Worm (Caenorhabditis elegans): ENCODE measurements around the gene T26C12.2.
A peak's percentile ranks its signal among the peaks of the same experiment; 100 is the strongest.

T26C12.2 gene

ce11 chrIV:3296578-3297549, 31.3 kb upstream of the T26C12.2 start:
- TF ChIP-seq mls-2 (tag; optimal IDR thresholded peaks at IDR 0.05), result no peak

- no peak for TF ChIP-seq snpc-4 (tag; optimal IDR thresholded peaks at IDR 0.05)
- TF ChIP-seq drap-1 (GFP tag; optimal IDR thresholded peaks at IDR 0.05), result peak; percentile 36
- TF ChIP-seq nhr-76 (tag; optimal IDR thresholded peaks at IDR 0.05), result no peak
- no peak for TF ChIP-seq ces-1 (GFP tag; optimal IDR thresholded peaks at IDR 0.05)
- peak; percentile 28 for TF ChIP-seq bed-3 (GFP tag; optimal IDR thresholded peaks at IDR 0.05)
- TF ChIP-seq lsy-2 (tag; optimal IDR thresholded peaks at IDR 0.05), result peak; percentile 91
- TF ChIP-seq ceh-43 (GFP tag; optimal IDR thresholded peaks at IDR 0.05), result peak; percentile 40
- TF ChIP-seq ceh-83 (GFP tag; optimal IDR thresholded peaks at IDR 0.05), result peak; percentile 25
- TF ChIP-seq blmp-1 (tag; optimal IDR thresholded peaks at IDR 0.05), result peak; percentile 45
- no peak for TF ChIP-seq elt-3 (tag; optimal IDR thresholded peaks at IDR 0.05)
- no peak for TF ChIP-seq ham-2 (GFP tag; optimal IDR thresholded peaks at IDR 0.05)
- TF ChIP-seq unc-39 (tag; optimal IDR thresholded peaks at IDR 0.05), result no peak
- TF ChIP-seq sem-2 (GFP tag; optimal IDR thresholded peaks at IDR 0.05), result no peak
- no peak for TF ChIP-seq nhr-12 (tag; optimal IDR thresholded peaks at IDR 0.05)
- TF ChIP-seq mab-5 (tag; optimal IDR thresholded peaks at IDR 0.05), result peak; percentile 46
- peak; percentile 53 for TF ChIP-seq mls-2 (tag; optimal IDR thresholded peaks at IDR 0.05)
- peak; percentile 77 for TF ChIP-seq ceh-39 (tag; optimal IDR thresholded peaks at IDR 0.05)
- TF ChIP-seq unc-62 (GFP tag; optimal IDR thresholded peaks at IDR 0.05), result peak; percentile 51
- no peak for TF ChIP-seq zip-8 (tag; optimal IDR thresholded peaks at IDR 0.05)
- TF ChIP-seq elt-1 (tag; optimal IDR thresholded peaks at IDR 0.05; ENCODE audit: borderline replicate concordance, insufficient read depth), result no peak
- peak; percentile 89 for TF ChIP-seq pha-4 (tag; optimal IDR thresholded peaks at IDR 0.05)
- TF ChIP-seq ztf-11 (tag; optimal IDR thresholded peaks at IDR 0.05), result no peak
- TF ChIP-seq sptf-1 (tag; optimal IDR thresholded peaks at IDR 0.05), result peak; percentile 82
- TF ChIP-seq unc-120 (tag; optimal IDR thresholded peaks at IDR 0.05; ENCODE audit: poor library complexity, severe bottlenecking), result peak; percentile 51
- peak; percentile 84 for TF ChIP-seq hlh-1 (tag; optimal IDR thresholded peaks at IDR 0.05)
- no peak for TF ChIP-seq lin-32 (GFP tag; optimal IDR thresholded peaks at IDR 0.05)
- TF ChIP-seq M03D4.4 (tag; optimal IDR thresholded peaks at IDR 0.05), result peak; percentile 69
- peak; percentile 77 for TF ChIP-seq cnd-1 (tag; optimal IDR thresholded peaks at IDR 0.05)
- TF ChIP-seq nhr-28 (tag; optimal IDR thresholded peaks at IDR 0.05), result peak; percentile 25
- no peak for TF ChIP-seq flh-1 (GFP tag; optimal IDR thresholded peaks at IDR 0.05)
- TF ChIP-seq nhr-237 (tag; optimal IDR thresholded peaks at IDR 0.05), result peak; percentile 96
- TF ChIP-seq lin-13 (tag; optimal IDR thresholded peaks at IDR 0.05), result peak; percentile 95
- no peak for TF ChIP-seq nhr-2 (tag; optimal IDR thresholded peaks at IDR 0.05)
- TF ChIP-seq mep-1 (tag; optimal IDR thresholded peaks at IDR 0.05), result peak; percentile 99
- TF ChIP-seq tbx-8 (GFP tag; optimal IDR thresholded peaks at IDR 0.05), result peak; percentile 25
These were observed 29.1 kb upstream of the T26C12.2 start, which contains the start of gene W08E12.7 for ce11 chrIV:3294553-3295185. Gene W08E12.7, plus strand, starts transcription at chrIV:3295135.

ce11 chrIV:3293800-3294493, 28.4 kb upstream of the T26C12.2 start:
- TF ChIP-seq nhr-12 (tag; optimal IDR thresholded peaks at IDR 0.05) (no peak), drap-1 (GFP tag; optimal IDR thresholded peaks at IDR 0.05) (no peak), mab-5 (tag; optimal IDR thresholded peaks at IDR 0.05) (no peak), sem-2 (GFP tag; optimal IDR thresholded peaks at IDR 0.05) (no peak), ceh-43 (GFP tag; optimal IDR thresholded peaks at IDR 0.05) (no peak), nhr-237 (tag; optimal IDR thresholded peaks at IDR 0.05) (no peak), lsy-2 (tag; optimal IDR thresholded peaks at IDR 0.05) (no peak), flh-1 (GFP tag; optimal IDR thresholded peaks at IDR 0.05) (no peak), elt-1 (tag; optimal IDR thresholded peaks at IDR 0.05; ENCODE audit: borderline replicate concordance, insufficient read depth) (no peak), ceh-39 (tag; optimal IDR thresholded peaks at IDR 0.05) (no peak), ham-2 (GFP tag; optimal IDR thresholded peaks at IDR 0.05) (no peak), cnd-1 (tag; optimal IDR thresholded peaks at IDR 0.05) (no peak), unc-62 (GFP tag; optimal IDR thresholded peaks at IDR 0.05) (no peak), zip-8 (tag; optimal IDR thresholded peaks at IDR 0.05) (no peak), lin-32 (GFP tag; optimal IDR thresholded peaks at IDR 0.05) (no peak), M03D4.4 (tag; optimal IDR thresholded peaks at IDR 0.05) (no peak), ztf-11 (tag; optimal IDR thresholded peaks at IDR 0.05) (no peak), ces-1 (GFP tag; optimal IDR thresholded peaks at IDR 0.05) (no peak)

Measured in whole organism, mixed stage, embryonic.